Worm (Caenorhabditis elegans) whole organism, L2 larva: ENCODE data around the gene nrde-4.

Experiments used
- aly-2 ChIP-seq: fragments of 150-350 bp; optimal IDR thresholded peaks from 2 replicates; lab custom pipeline; 2014; ENCODE audit warnings: missing biosample characterization, missing genetic modification characterization
- lsy-2 ChIP-seq, 2 experiments: fragments of 150-350 bp in 1 of 2; sonication (generic microtip) in 1 of 2; optimal IDR thresholded peaks; 2 replicates each; lab custom pipeline; 2014 to 2017; ENCODE audit warnings: missing biosample characterization in 2 of 2, missing genetic modification characterization in 2 of 2
- snpc-4 ChIP-seq: fragments of 150-350 bp; optimal IDR thresholded peaks from 2 replicates; lab custom pipeline; 2014; ENCODE audit warnings: missing biosample characterization, missing genetic modification characterization

DNA sequence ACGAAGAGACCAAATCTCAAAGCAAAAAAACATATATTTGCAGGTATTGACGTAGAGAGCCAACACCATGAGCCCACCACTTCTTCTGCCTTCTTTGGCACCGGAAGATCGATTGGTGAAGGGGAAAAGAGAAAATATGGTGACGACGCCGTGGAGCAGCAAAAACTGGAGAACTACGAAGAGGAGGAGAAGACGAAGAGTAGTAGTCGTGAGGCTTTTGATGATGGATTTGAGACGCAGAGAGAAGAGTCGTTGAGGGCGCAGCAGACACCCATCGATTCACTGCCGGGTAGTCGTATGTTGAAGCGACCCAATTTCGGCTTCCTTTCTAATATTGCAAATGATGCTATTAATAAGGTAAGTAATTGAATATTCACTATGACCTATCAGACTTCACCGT, 42.7 kb downstream of the nrde-4 start:
- TF ChIP-seq snpc-4: no peak
- TF ChIP-seq aly-2: no peak
- no peak for TF ChIP-seq lsy-2 (tag; optimal IDR thresholded peaks at IDR 0.05; lab: Kevin White, UChicago)
